Fruit fly (Drosophila melanogaster) whole organism, larva: ENCODE measurements around the gene if.

Experiments used
- noc ChIP-seq: fragments of 200-800 bp; sonication (Bioruptor generic); optimal IDR thresholded peaks from 3 replicates; lab custom pipeline; 2019; ENCODE audit warnings: missing biosample characterization, mild to moderate bottlenecking, missing genetic modification characterization, moderate library complexity

The if gene

dm6 chrX:16703747-16704146, 79.5 kb downstream of the if start, which contains the start of the genes CG9673 and CG4653:
CG9673 (minus strand) TSS chrX:16703884.
CG4653 (plus strand) TSS chrX:16704081.
- TF ChIP-seq noc (tag; lab: Kevin White, UChicago): peak; percentile 7
